Worm (Caenorhabditis elegans) whole organism, L4 larva: ENCODE measurements around the gene C49C3.6.

Experiments used
- F44E2.7 ChIP-seq: fragments of 200-800 bp; sonication (Bioruptor generic); IDR thresholded peaks from 2 replicates; pipeline ENCODE4 v2.1.2; 2022; ENCODE audit warnings: missing genetic modification characterization, missing compliant biosample characterization
- R02D3.7 ChIP-seq: fragments of 150-350 bp; sonication (generic microtip); optimal IDR thresholded peaks from 3 replicates; lab custom pipeline; 2014; ENCODE audit warnings: missing biosample characterization, missing genetic modification characterization
- Y105C5A.15 ChIP-seq: fragments of 200-800 bp; sonication (Bioruptor generic); IDR thresholded peaks from 2 replicates; pipeline ENCODE4 v1.3.6; 2022; ENCODE audit warnings: missing genetic modification characterization, missing compliant biosample characterization
- Y48G9A.11 ChIP-seq: fragments of 200-800 bp; sonication (Bioruptor generic); IDR thresholded peaks from 2 replicates; pipeline ENCODE4 v1.3.6; 2022; ENCODE audit warnings: missing genetic modification reagents, missing genetic modification characterization, missing compliant biosample characterization
- aha-1 ChIP-seq: fragments of 150-350 bp; peaks from one replicate; lab custom pipeline; 2014; ENCODE audit warnings: missing biosample characterization, missing genetic modification characterization
- ama-1 ChIP-seq: fragments of 150-350 bp; optimal IDR thresholded peaks from 2 replicates; lab custom pipeline; 2014; ENCODE audit warnings: inconsistent platforms, mixed read lengths
- attf-4 ChIP-seq: sonication (generic microtip); optimal IDR thresholded peaks from 3 replicates; lab custom pipeline; 2017; ENCODE audit warnings: missing biosample characterization, missing genetic modification characterization
- daf-19 ChIP-seq: fragments of 200-800 bp; sonication (Bioruptor generic); conservative IDR thresholded peaks from 2 replicates; pipeline ENCODE4 v1.3.6; 2022; ENCODE audit warnings: missing genetic modification characterization, missing compliant biosample characterization
- daf-8 ChIP-seq: fragments of 200-800 bp; sonication (Bioruptor generic); IDR thresholded peaks from 2 replicates; pipeline ENCODE4 v1.3.6; 2022; ENCODE audit warnings: missing genetic modification characterization, missing compliant biosample characterization
- dpl-1 ChIP-seq: fragments of 150-350 bp; optimal IDR thresholded peaks from 2 replicates; lab custom pipeline; 2014; ENCODE audit warnings: missing biosample characterization, missing genetic modification reagents, missing genetic modification characterization
- fkh-10 ChIP-seq: fragments of 150-350 bp; optimal IDR thresholded peaks from 2 replicates; lab custom pipeline; 2014; ENCODE audit warnings: missing biosample characterization, missing genetic modification reagents, missing genetic modification characterization
- jun-1 ChIP-seq: fragments of 150-350 bp; optimal IDR thresholded peaks from 2 replicates; lab custom pipeline; 2014; ENCODE audit warnings: missing biosample characterization, missing genetic modification reagents, missing genetic modification characterization
- lin-13 ChIP-seq: fragments of 150-350 bp; optimal IDR thresholded peaks from 2 replicates; lab custom pipeline; 2014; ENCODE audit warnings: missing biosample characterization, missing genetic modification reagents, missing genetic modification characterization
- lin-15B ChIP-seq: fragments of 150-350 bp; sonication (generic microtip); optimal IDR thresholded peaks from 3 replicates; lab custom pipeline; 2014; ENCODE audit warnings: missing biosample characterization, missing genetic modification characterization
- lir-3 ChIP-seq: sonication (generic microtip); optimal IDR thresholded peaks from 2 replicates; lab custom pipeline; 2016; ENCODE audit warnings: mild to moderate bottlenecking, missing genetic modification characterization, missing compliant biosample characterization
- mdt-29 ChIP-seq: fragments of 200-800 bp; sonication (Bioruptor generic); IDR thresholded peaks from 2 replicates; pipeline ENCODE4 v1.3.6; 2022; ENCODE audit warnings: missing genetic modification reagents, missing genetic modification characterization, missing compliant biosample characterization
- mxl-2 ChIP-seq: fragments of 200-800 bp; sonication (Bioruptor generic); conservative IDR thresholded peaks from 2 replicates; pipeline ENCODE4 v1.3.6; 2022; ENCODE audit warnings: missing genetic modification reagents, missing genetic modification characterization, missing compliant biosample characterization
- mxl-3 ChIP-seq: fragments of 200-800 bp; sonication (Bioruptor generic); optimal IDR thresholded peaks from 2 replicates; lab custom pipeline; 2018; ENCODE audit warnings: mild to moderate bottlenecking, missing genetic modification characterization, missing compliant biosample characterization
- nhr-11 ChIP-seq: fragments of 150-350 bp; optimal IDR thresholded peaks from 2 replicates; lab custom pipeline; 2014; ENCODE audit warnings: missing biosample characterization, missing genetic modification characterization
- nhr-111 ChIP-seq: fragments of 200-800 bp; sonication (Bioruptor generic); optimal IDR thresholded peaks from 2 replicates; lab custom pipeline; 2018; ENCODE audit warnings: mild to moderate bottlenecking, missing genetic modification characterization, missing compliant biosample characterization
- nhr-25 ChIP-seq: sonication (generic microtip); optimal IDR thresholded peaks from 2 replicates; lab custom pipeline; 2017; ENCODE audit warnings: missing genetic modification characterization, mild to moderate bottlenecking, missing compliant biosample characterization, antibody characterized with exemption, moderate library complexity, borderline replicate concordance; ENCODE audit not compliant: insufficient read depth
- nhr-28 ChIP-seq: fragments of 150-350 bp; optimal IDR thresholded peaks from 2 replicates; lab custom pipeline; 2014; ENCODE audit warnings: missing biosample characterization, missing genetic modification characterization
- nhr-42 ChIP-seq: fragments of 200-800 bp; sonication (Bioruptor generic); IDR thresholded peaks from 2 replicates; pipeline ENCODE4 v1.3.6; 2022; ENCODE audit warnings: missing genetic modification characterization, missing compliant biosample characterization
- nhr-48 ChIP-seq: sonication (generic microtip); optimal IDR thresholded peaks from 2 replicates; lab custom pipeline; 2016; ENCODE audit warnings: mild to moderate bottlenecking, missing genetic modification characterization, missing compliant biosample characterization
- php-3 ChIP-seq: fragments of 200-800 bp; sonication (Bioruptor generic); IDR thresholded peaks from 2 replicates; pipeline ENCODE4 v1.3.6; 2022; ENCODE audit warnings: missing genetic modification reagents, missing genetic modification characterization, missing compliant biosample characterization
- pqm-1 ChIP-seq: sonication (generic microtip); optimal IDR thresholded peaks from 2 replicates; lab custom pipeline; 2017; ENCODE audit warnings: missing biosample characterization, missing genetic modification characterization
- rbr-2 ChIP-seq: sonication (generic microtip); optimal IDR thresholded peaks from 2 replicates; lab custom pipeline; 2016; ENCODE audit warnings: missing genotype, missing genetic modification characterization, missing compliant biosample characterization
- saeg-2 ChIP-seq: fragments of 200-800 bp; sonication (Bioruptor generic); IDR thresholded peaks from 2 replicates; pipeline ENCODE4 v1.3.6; 2022; ENCODE audit warnings: missing genetic modification reagents, missing genetic modification characterization, missing compliant biosample characterization
- sdz-12 ChIP-seq: fragments of 200-800 bp; sonication (Bioruptor generic); optimal IDR thresholded peaks from 2 replicates; lab custom pipeline; 2018; ENCODE audit warnings: mild to moderate bottlenecking, missing genetic modification characterization, missing compliant biosample characterization
- spr-1 ChIP-seq: sonication (generic microtip); optimal IDR thresholded peaks from 2 replicates; lab custom pipeline; 2016; ENCODE audit warnings: mild to moderate bottlenecking, missing genetic modification characterization, missing compliant biosample characterization
- spr-3 ChIP-seq: fragments of 200-800 bp; sonication (Bioruptor generic); optimal IDR thresholded peaks from 2 replicates; lab custom pipeline; 2018; ENCODE audit warnings: mild to moderate bottlenecking, missing genetic modification characterization, missing compliant biosample characterization
- tag-97 ChIP-seq: fragments of 200-800 bp; sonication (Bioruptor generic); IDR thresholded peaks from 2 replicates; pipeline ENCODE4 v1.3.6; 2022; ENCODE audit warnings: missing genetic modification characterization, missing compliant biosample characterization
- unc-62 ChIP-seq, 3 experiments: fragments of 150-350 bp in 1 of 3; sonication (generic microtip); optimal IDR thresholded peaks in 2 of 3; peaks in 1 of 3; 1 replicate in 1 of 3; 2 replicates in 2 of 3; lab custom pipeline; 2014 to 2017; ENCODE audit warnings: missing biosample characterization in 3 of 3, missing genetic modification characterization in 3 of 3, missing genetic modification reagents in 3 of 3, missing genotype in 1 of 3
- vab-7 ChIP-seq: fragments of 200-800 bp; sonication (Bioruptor generic); IDR thresholded peaks from 2 replicates; pipeline ENCODE4 v1.3.6; 2022; ENCODE audit warnings: missing genetic modification reagents, missing genetic modification characterization, missing compliant biosample characterization
- zip-2 ChIP-seq: fragments of 150-350 bp; optimal IDR thresholded peaks from 2 replicates; lab custom pipeline; 2014; ENCODE audit warnings: missing biosample characterization, missing genetic modification characterization
- ztf-11 ChIP-seq: fragments of 150-350 bp; optimal IDR thresholded peaks from 2 replicates; lab custom pipeline; 2014; ENCODE audit warnings: missing biosample characterization, missing genetic modification characterization

C49C3.6 gene

ce11 chrIV:17346599-17347218 is 15.4 kb downstream of the C49C3.6 start, which contains the start of the genes clec-197 and clec-198:
TSS of gene clec-197 (minus strand) at chrIV:17346699.
TSS of gene clec-198 (plus strand) at chrIV:17347168.
- TF ChIP-seq Y105C5A.15 (GFP tag; lab: Robert Waterston, UW) = no peak
- no peak for TF ChIP-seq lir-3 (tag; lab: Kevin White, UChicago)
- TF ChIP-seq php-3 (GFP tag; lab: Robert Waterston, UW) = no peak
- no peak for TF ChIP-seq jun-1 (tag; lab: Kevin White, UChicago)
- no peak for TF ChIP-seq F44E2.7 (GFP tag; lab: Robert Waterston, UW)
- no peak for TF ChIP-seq pqm-1 (tag; lab: Kevin White, UChicago)
- TF ChIP-seq rbr-2 = no peak
- TF ChIP-seq daf-8 = no peak
- no peak for TF ChIP-seq Y48G9A.11
- no peak for TF ChIP-seq ama-1
- TF ChIP-seq nhr-28 (tag; lab: Kevin White, UChicago) = no peak
- no peak for TF ChIP-seq R02D3.7
- no peak for TF ChIP-seq attf-4 (tag; lab: Kevin White, UChicago)
- TF ChIP-seq lin-13 (GFP tag; lab: Kevin White, UChicago) = no peak
- no peak for TF ChIP-seq mxl-2 (GFP tag; lab: Robert Waterston, UW)
- TF ChIP-seq nhr-111 (GFP tag; lab: Kevin White, UChicago) = no peak
- no peak for TF ChIP-seq daf-19 (GFP tag; lab: Robert Waterston, UW)

ce11 chrIV:17351586-17351985 is 20.3 kb downstream of the C49C3.6 start, which contains the start of gene clec-199:
TSS of gene clec-199 (plus strand) at chrIV:17351886.
- TF ChIP-seq daf-8 (no peak), vab-7 (GFP tag; lab: Robert Waterston, UW) (no peak), mxl-2 (GFP tag; lab: Robert Waterston, UW) (no peak), daf-19 (GFP tag; lab: Robert Waterston, UW) (no peak), spr-1 (no peak), nhr-42 (GFP tag; lab: Robert Waterston, UW) (no peak), sdz-12 (GFP tag; lab: Kevin White, UChicago) (no peak), nhr-111 (GFP tag; lab: Kevin White, UChicago) (no peak), rbr-2 (no peak), mxl-3 (no peak), saeg-2 (GFP tag; lab: Robert Waterston, UW) (no peak)

ce11 chrIV:17361143-17361542 is 29.8 kb downstream of the C49C3.6 start, which contains the start of gene clec-202:
TSS of gene clec-202 (plus strand) at chrIV:17361443.
- no peak for TF ChIP-seq nhr-25 (tag; lab: Kevin White, UChicago)
- peak in 1 of 2 experiments; percentile 37 for TF ChIP-seq unc-62 (GFP tag; optimal IDR thresholded peaks at IDR 0.05 in 1 of 2; lab: Kevin White, UChicago)
- no peak for TF ChIP-seq unc-62 (tag; optimal IDR thresholded peaks at IDR 0.05; lab: Kevin White, UChicago)

- TF ChIP-seq dpl-1 (no peak), spr-3 (no peak), nhr-48 (no peak), mdt-29 (no peak)
These were observed 36.0 kb downstream of the C49C3.6 start, which contains the start of gene zipt-17 for ce11 chrIV:17367294-17367693. TSS of gene zipt-17 (minus strand) at chrIV:17367394.

ce11 chrIV:17368292-17368691 is 37.0 kb downstream of the C49C3.6 start, which contains the start of gene trh-1:
TSS of gene trh-1 (plus strand) at chrIV:17368592.
- no peak for TF ChIP-seq fkh-10 (GFP tag; lab: Kevin White, UChicago)
- TF ChIP-seq rbr-2 = no peak
- no peak for TF ChIP-seq lin-15B (tag; lab: Kevin White, UChicago)
- no peak for TF ChIP-seq ztf-11 (tag; lab: Kevin White, UChicago)
- no peak for TF ChIP-seq unc-62 (GFP tag; optimal IDR thresholded peaks at IDR 0.05 in 1 of 2; lab: Kevin White, UChicago)
- no peak for TF ChIP-seq unc-62 (tag; optimal IDR thresholded peaks at IDR 0.05; lab: Kevin White, UChicago)
- TF ChIP-seq tag-97 (GFP tag; lab: Robert Waterston, UW) = no peak
- no peak for TF ChIP-seq saeg-2 (GFP tag; lab: Robert Waterston, UW)
- TF ChIP-seq zip-2 (tag; lab: Kevin White, UChicago) = no peak
- no peak for TF ChIP-seq nhr-11
- no peak for TF ChIP-seq aha-1 (tag; lab: Kevin White, UChicago)
